Worm (Caenorhabditis elegans) whole organism, young adult: ENCODE measurements around the gene F26G1.3.
A peak's percentile ranks its signal among the peaks of the same experiment; 100 is the strongest.

Experiments
- B0261.1 ChIP-seq: sonication (generic microtip); optimal IDR thresholded peaks from 2 replicates; lab custom pipeline; 2016; ENCODE audit warnings: mild to moderate bottlenecking, missing genetic modification characterization, moderate library complexity, missing compliant biosample characterization
- B0336.3 ChIP-seq: fragments of 200-800 bp; sonication (Bioruptor generic); IDR thresholded peaks from 2 replicates; pipeline ENCODE4 v1.3.6; 2022; ENCODE audit warnings: missing genetic modification characterization, missing compliant biosample characterization
- F10E7.11 ChIP-seq: sonication (generic microtip); optimal IDR thresholded peaks from 2 replicates; lab custom pipeline; 2017; ENCODE audit warnings: mild to moderate bottlenecking, missing genetic modification characterization, moderate library complexity, missing compliant biosample characterization
- F33H1.4 ChIP-seq: fragments of 200-800 bp; sonication (Bioruptor generic); IDR thresholded peaks from 2 replicates; pipeline ENCODE4 v1.3.6; 2022; ENCODE audit warnings: missing genetic modification reagents, missing genetic modification characterization, missing compliant biosample characterization
- F37B4.10 ChIP-seq: fragments of 200-800 bp; sonication (Bioruptor generic); IDR thresholded peaks from 2 replicates; pipeline ENCODE4 v1.3.6; 2022; ENCODE audit warnings: missing genetic modification characterization, missing compliant biosample characterization
- F49E8.2 ChIP-seq: sonication (generic microtip); optimal IDR thresholded peaks from 3 replicates; lab custom pipeline; 2017; ENCODE audit warnings: missing genetic modification characterization, mild to moderate bottlenecking, missing compliant biosample characterization, antibody characterized with exemption, moderate library complexity; ENCODE audit not compliant: insufficient read depth
- F52B5.7 ChIP-seq: sonication (generic microtip); optimal IDR thresholded peaks from 2 replicates; lab custom pipeline; 2016; ENCODE audit warnings: mild to moderate bottlenecking, missing genetic modification characterization, missing compliant biosample characterization
- F55B11.4 ChIP-seq: sonication (generic microtip); optimal IDR thresholded peaks from 2 replicates; lab custom pipeline; 2016; ENCODE audit warnings: missing compliant biosample characterization, missing genetic modification characterization, borderline replicate concordance; ENCODE audit not compliant: insufficient read depth
- F57A8.1 ChIP-seq: fragments of 200-800 bp; sonication (Bioruptor generic); optimal IDR thresholded peaks from 2 replicates; lab custom pipeline; 2018; ENCODE audit warnings: mild to moderate bottlenecking, missing genetic modification characterization, moderate library complexity, missing compliant biosample characterization
- Y56A3A.18 ChIP-seq: fragments of 200-800 bp; sonication (Bioruptor generic); IDR thresholded peaks from 2 replicates; pipeline ENCODE4 v1.3.6; 2022; ENCODE audit warnings: missing genetic modification reagents, missing genetic modification characterization, missing compliant biosample characterization
- akir-1 ChIP-seq: fragments of 200-800 bp; sonication (Bioruptor generic); optimal IDR thresholded peaks from 2 replicates; lab custom pipeline; 2018; ENCODE audit warnings: mild to moderate bottlenecking, missing genetic modification characterization, moderate library complexity, missing compliant biosample characterization
- aptf-3 ChIP-seq: fragments of 200-800 bp; sonication (Bioruptor generic); IDR thresholded peaks from 2 replicates; pipeline ENCODE4 v1.3.6; 2022; ENCODE audit warnings: missing genetic modification characterization, missing compliant biosample characterization
- atf-7 ChIP-seq: sonication (generic microtip); optimal IDR thresholded peaks from 2 replicates; lab custom pipeline; 2017; ENCODE audit warnings: mild to moderate bottlenecking, missing genetic modification characterization, missing compliant biosample characterization
- cebp-1 ChIP-seq, 2 experiments: fragments of 200-800 bp in 1 of 2; sonication (Bioruptor generic) in 1 of 2; sonication (generic microtip) in 1 of 2; IDR thresholded peaks in 1 of 2; optimal IDR thresholded peaks in 1 of 2; 2 replicates each; pipeline versions ENCODE4 v1.3.6 to Lab custom; 2017 to 2022; ENCODE audit warnings: missing compliant biosample characterization in 2 of 2, missing genetic modification characterization in 2 of 2, mild to moderate bottlenecking in 1 of 2, missing genetic modification reagents in 1 of 2, moderate library complexity in 1 of 2
- ceh-27 ChIP-seq: fragments of 200-800 bp; sonication (Bioruptor generic); optimal IDR thresholded peaks from 2 replicates; lab custom pipeline; 2018; ENCODE audit warnings: mild to moderate bottlenecking, missing genetic modification characterization, moderate library complexity, missing compliant biosample characterization
- egl-18 ChIP-seq: fragments of 200-800 bp; sonication (Bioruptor generic); IDR thresholded peaks from 2 replicates; pipeline ENCODE4 v1.3.6; 2022; ENCODE audit warnings: missing genetic modification reagents, missing genetic modification characterization, missing compliant biosample characterization
- egrh-3 ChIP-seq: fragments of 200-800 bp; sonication (Bioruptor generic); IDR thresholded peaks from 2 replicates; pipeline ENCODE4 v1.3.6; 2022; ENCODE audit warnings: missing genetic modification reagents, missing genetic modification characterization, missing compliant biosample characterization
- ets-4 ChIP-seq: fragments of 200-800 bp; sonication (Bioruptor generic); optimal IDR thresholded peaks from 2 replicates; lab custom pipeline; 2018; ENCODE audit warnings: mild to moderate bottlenecking, missing genetic modification characterization, missing compliant biosample characterization
- fkh-3 ChIP-seq: sonication (generic microtip); optimal IDR thresholded peaks from 2 replicates; lab custom pipeline; 2016; ENCODE audit warnings: mild to moderate bottlenecking, missing genetic modification characterization, missing compliant biosample characterization
- him-1 ChIP-seq: sonication (generic microtip); optimal IDR thresholded peaks from 2 replicates; lab custom pipeline; 2016; ENCODE audit warnings: missing genotype, missing genetic modification reagents, missing genetic modification characterization, missing compliant biosample characterization
- hmg-1.2 ChIP-seq: fragments of 200-800 bp; sonication (Bioruptor generic); IDR thresholded peaks from 2 replicates; pipeline ENCODE4 v1.3.6; 2022; ENCODE audit warnings: missing genetic modification reagents, missing genetic modification characterization, missing compliant biosample characterization
- hrde-1 ChIP-seq: sonication (generic microtip); optimal IDR thresholded peaks from 2 replicates; lab custom pipeline; 2016; ENCODE audit warnings: missing genetic modification characterization, mild to moderate bottlenecking, missing compliant biosample characterization, moderate library complexity, missing genotype, missing genetic modification reagents, borderline replicate concordance
- hsf-1 ChIP-seq: fragments of 200-800 bp; sonication (Bioruptor generic); IDR thresholded peaks from 2 replicates; pipeline ENCODE4 v1.3.6; 2022; ENCODE audit warnings: missing genetic modification reagents, missing genetic modification characterization, missing compliant biosample characterization
- lin-35 ChIP-seq, 3 experiments: fragments of 150-350 bp in 2 of 3; sonication (generic microtip) in 1 of 3; optimal IDR thresholded peaks; 2 replicates each; lab custom pipeline; 2014 to 2018; ENCODE audit warnings: missing biosample characterization in 3 of 3, missing genetic modification characterization in 3 of 3, missing genetic modification reagents in 3 of 3
- lin-40 ChIP-seq: sonication (generic microtip); optimal IDR thresholded peaks from 2 replicates; lab custom pipeline; 2016; ENCODE audit warnings: missing genetic modification characterization, mild to moderate bottlenecking, missing compliant biosample characterization, missing genotype, missing genetic modification reagents
- lin-54 ChIP-seq: fragments of 200-800 bp; sonication (Bioruptor generic); optimal IDR thresholded peaks from 2 replicates; lab custom pipeline; 2018; ENCODE audit warnings: mild to moderate bottlenecking, missing genetic modification characterization, missing compliant biosample characterization
- lsl-1 ChIP-seq: fragments of 200-800 bp; sonication (Bioruptor generic); optimal IDR thresholded peaks from 2 replicates; lab custom pipeline; 2018; ENCODE audit warnings: mild to moderate bottlenecking, missing genetic modification characterization, moderate library complexity, missing compliant biosample characterization
- lsy-27 ChIP-seq: sonication (generic microtip); optimal IDR thresholded peaks from 2 replicates; lab custom pipeline; 2017; ENCODE audit warnings: missing genetic modification characterization, mild to moderate bottlenecking, missing compliant biosample characterization, antibody characterized with exemption, missing genotype, borderline replicate concordance; ENCODE audit not compliant: insufficient read depth
- madf-6 ChIP-seq: fragments of 200-800 bp; sonication (Bioruptor generic); IDR thresholded peaks from 2 replicates; pipeline ENCODE4 v1.3.6; 2022; ENCODE audit warnings: missing genetic modification reagents, missing genetic modification characterization, missing compliant biosample characterization
- mel-28 ChIP-seq: sonication (generic microtip); optimal IDR thresholded peaks from 2 replicates; lab custom pipeline; 2016; ENCODE audit warnings: borderline replicate concordance, mild to moderate bottlenecking, missing genetic modification characterization, missing compliant biosample characterization
- mes-4 ChIP-seq: sonication (generic microtip); optimal IDR thresholded peaks from 2 replicates; lab custom pipeline; 2016; ENCODE audit warnings: missing genotype, missing genetic modification characterization, missing compliant biosample characterization
- nfya-1 ChIP-seq: sonication (generic microtip); optimal IDR thresholded peaks from 2 replicates; lab custom pipeline; 2017; ENCODE audit warnings: antibody characterized with exemption, missing compliant biosample characterization, missing genetic modification characterization, borderline replicate concordance; ENCODE audit not compliant: insufficient read depth
- nfya-2 ChIP-seq: fragments of 200-800 bp; sonication (Bioruptor generic); IDR thresholded peaks from 2 replicates; pipeline ENCODE4 v1.3.6; 2022; ENCODE audit warnings: missing genetic modification reagents, missing genetic modification characterization, missing compliant biosample characterization
- nhr-90 ChIP-seq: sonication (generic microtip); optimal IDR thresholded peaks from 2 replicates; lab custom pipeline; 2016; ENCODE audit warnings: missing genotype, mild to moderate bottlenecking, missing genetic modification characterization, missing compliant biosample characterization
- pbrm-1 ChIP-seq: fragments of 200-800 bp; sonication (Bioruptor generic); IDR thresholded peaks from 2 replicates; pipeline ENCODE4 v1.3.6; 2022; ENCODE audit warnings: missing genetic modification reagents, missing genetic modification characterization, missing compliant biosample characterization
- rec-8 ChIP-seq, 2 experiments: sonication (generic microtip); optimal IDR thresholded peaks; 2 replicates each; lab custom pipeline; 2016; ENCODE audit warnings: mild to moderate bottlenecking in 2 of 2, missing genetic modification characterization in 2 of 2, missing genetic modification reagents in 2 of 2, missing genotype in 2 of 2, missing biosample characterization in 1 of 2, missing compliant biosample characterization in 1 of 2, moderate library complexity in 1 of 2
- sdz-38 ChIP-seq: sonication (generic microtip); optimal IDR thresholded peaks from 2 replicates; lab custom pipeline; 2016; ENCODE audit warnings: missing genotype, missing genetic modification characterization, missing compliant biosample characterization
- sea-2 ChIP-seq: fragments of 200-800 bp; sonication (Bioruptor generic); IDR thresholded peaks from 2 replicates; pipeline ENCODE4 v1.3.6; 2022; ENCODE audit warnings: missing genetic modification characterization, missing compliant biosample characterization
- snpc-3.4 ChIP-seq: sonication (generic microtip); optimal IDR thresholded peaks from 2 replicates; lab custom pipeline; 2017; ENCODE audit warnings: missing genetic modification characterization, mild to moderate bottlenecking, missing compliant biosample characterization, antibody characterized with exemption, moderate library complexity, missing genotype, missing genetic modification reagents
- somi-1 ChIP-seq: fragments of 200-800 bp; sonication (Bioruptor generic); optimal IDR thresholded peaks from 2 replicates; lab custom pipeline; 2018; ENCODE audit warnings: mild to moderate bottlenecking, missing genetic modification characterization, missing compliant biosample characterization
- sptf-2 ChIP-seq: fragments of 200-800 bp; sonication (Bioruptor generic); optimal IDR thresholded peaks from 2 replicates; lab custom pipeline; 2018; ENCODE audit warnings: mild to moderate bottlenecking, missing genetic modification characterization, missing compliant biosample characterization
- tbp1 ChIP-seq: fragments of 200-800 bp; sonication (Bioruptor generic); optimal IDR thresholded peaks from 2 replicates; lab custom pipeline; 2018; ENCODE audit warnings: mild to moderate bottlenecking, missing genetic modification characterization, missing compliant biosample characterization
- tbx-9 ChIP-seq: sonication (generic microtip); optimal IDR thresholded peaks from 2 replicates; lab custom pipeline; 2016; ENCODE audit warnings: borderline replicate concordance, missing genetic modification characterization, inconsistent platforms, missing compliant biosample characterization
- unc-130 ChIP-seq: sonication (generic microtip); optimal IDR thresholded peaks from 2 replicates; lab custom pipeline; 2016; ENCODE audit warnings: missing genetic modification reagents, missing genetic modification characterization, missing compliant biosample characterization
- ztf-22 ChIP-seq: fragments of 200-800 bp; sonication (Bioruptor generic); optimal IDR thresholded peaks from 2 replicates; lab custom pipeline; 2018; ENCODE audit warnings: mild to moderate bottlenecking, missing genetic modification characterization, moderate library complexity, missing compliant biosample characterization
- ztf-26 ChIP-seq: sonication (generic microtip); optimal IDR thresholded peaks from 2 replicates; lab custom pipeline; 2017; ENCODE audit warnings: missing genetic modification characterization, missing compliant biosample characterization
- ztf-6 ChIP-seq: fragments of 200-800 bp; sonication (Bioruptor generic); IDR thresholded peaks from 2 replicates; pipeline ENCODE4 v1.3.6; 2022; ENCODE audit warnings: missing genetic modification reagents, missing genetic modification characterization, missing compliant biosample characterization

The F26G1.3 gene

ce11 chrII:4710120-4710519 lies 48.4 kb upstream of the F26G1.3 start, which contains the start of gene tag-151 (continued):
- TF ChIP-seq snpc-3.4 (tag; lab: Kevin White, UChicago) = peak; percentile 66
- peak; percentile 66; the same call in 1 of the 2 replicates for TF ChIP-seq B0336.3 (GFP tag; lab: Robert Waterston, UW)
- TF ChIP-seq F37B4.10 (GFP tag; lab: Robert Waterston, UW) = no peak
- no peak for TF ChIP-seq sdz-38 (tag; lab: Kevin White, UChicago)
- TF ChIP-seq ets-4 (GFP tag; lab: Kevin White, UChicago) = no peak
- no peak for TF ChIP-seq F33H1.4 (GFP tag; lab: Robert Waterston, UW)
- no peak for TF ChIP-seq mes-4
- peak; percentile 5 for TF ChIP-seq him-1 (tag; lab: Kevin White, UChicago)
- no peak for TF ChIP-seq ztf-6 (GFP tag; lab: Robert Waterston, UW)
- TF ChIP-seq hsf-1 (GFP tag; lab: Robert Waterston, UW) = no peak; the same call in 1 of the 2 replicates
- TF ChIP-seq F10E7.11 (tag; lab: Kevin White, UChicago) = peak; percentile 45
- TF ChIP-seq sea-2 (GFP tag; lab: Robert Waterston, UW) = no peak
- TF ChIP-seq somi-1 (GFP tag; lab: Kevin White, UChicago) = no peak
- no peak for TF ChIP-seq pbrm-1 (GFP tag; lab: Robert Waterston, UW)
- TF ChIP-seq F52B5.7 = peak; percentile 16
- TF ChIP-seq hrde-1 (tag; lab: Kevin White, UChicago) = peak; percentile 77
- peak; percentile 46 for TF ChIP-seq unc-130 (GFP tag; lab: Kevin White, UChicago)
- no peak for TF ChIP-seq egl-18
- TF ChIP-seq lin-35 (GFP tag; optimal IDR thresholded peaks at IDR 0.05; lab: Kevin White, UChicago) = peak in 1 of 3 experiments; percentile 1
- peak; percentile 73 for TF ChIP-seq Y56A3A.18 (GFP tag; lab: Robert Waterston, UW)
- TF ChIP-seq ztf-22 (GFP tag; lab: Kevin White, UChicago) = no peak
- TF ChIP-seq tbp1 = no peak
- no peak for TF ChIP-seq rec-8 (tag; optimal IDR thresholded peaks at IDR 0.05; lab: Kevin White, UChicago)
- TF ChIP-seq nfya-1 (tag; lab: Kevin White, UChicago) = no peak
- TF ChIP-seq tbx-9 = no peak
- no peak for TF ChIP-seq egrh-3 (GFP tag; lab: Robert Waterston, UW)
- peak; percentile 9 for TF ChIP-seq lin-40 (tag; lab: Kevin White, UChicago)
- no peak for TF ChIP-seq nhr-90 (tag; lab: Kevin White, UChicago)
- no peak for TF ChIP-seq atf-7 (tag; lab: Kevin White, UChicago)
- no peak for TF ChIP-seq ztf-26 (tag; lab: Kevin White, UChicago)
- TF ChIP-seq ceh-27 (GFP tag; lab: Kevin White, UChicago) = no peak
- TF ChIP-seq F49E8.2 = peak; percentile 24
- TF ChIP-seq aptf-3 (GFP tag; lab: Robert Waterston, UW) = no peak
- TF ChIP-seq nfya-2 (GFP tag; lab: Robert Waterston, UW) = 0 out of 2 replicates have a peak, but pooled peaks have one; percentile 31
- TF ChIP-seq, all 124 proteins: peak for 26

- TF ChIP-seq lin-40 (tag; lab: Kevin White, UChicago) (no peak), mel-28 (tag; lab: Kevin White, UChicago) (no peak), F57A8.1 (GFP tag; lab: Kevin White, UChicago) (no peak), sptf-2 (no peak), akir-1 (GFP tag; lab: Kevin White, UChicago) (no peak), tbp1 (no peak), fkh-3 (tag; lab: Kevin White, UChicago) (no peak), madf-6 (GFP tag; lab: Robert Waterston, UW) (no peak), lsy-27 (tag; lab: Kevin White, UChicago) (no peak), cebp-1 (GFP tag; IDR thresholded peaks at IDR 0.05; lab: Robert Waterston, UW) (no peak), cebp-1 (tag; optimal IDR thresholded peaks at IDR 0.05; lab: Kevin White, UChicago) (no peak), hmg-1.2 (GFP tag; lab: Robert Waterston, UW) (no peak), F55B11.4 (no peak), B0261.1 (tag; lab: Kevin White, UChicago) (no peak), aptf-3 (GFP tag; lab: Robert Waterston, UW) (no peak), lin-54 (GFP tag; lab: Kevin White, UChicago) (no peak), lsl-1 (GFP tag; lab: Kevin White, UChicago) (no peak)
Observed at ce11 chrII:4710813-4711212, 47.7 kb upstream of the F26G1.3 start.
